Worm (Caenorhabditis elegans) whole organism, L1 larva: Measurements from ENCODE around the gene F20D6.1.
A peak's percentile ranks its signal among the peaks of the same experiment; 100 is the strongest.

Source experiments
- C16A3.4 ChIP-seq: fragments of 150-350 bp; optimal IDR thresholded peaks from 2 replicates; lab custom pipeline; 2014; ENCODE audit warnings: missing biosample characterization, missing genetic modification characterization
- F16B12.6 ChIP-seq: fragments of 150-350 bp; optimal IDR thresholded peaks from 2 replicates; lab custom pipeline; 2014; ENCODE audit warnings: missing biosample characterization, missing genetic modification characterization
- Y116A8C.19 ChIP-seq: sonication (generic microtip); optimal IDR thresholded peaks from 2 replicates; lab custom pipeline; 2016; ENCODE audit warnings: missing compliant biosample characterization, missing genetic modification characterization, borderline replicate concordance
- alr-1 ChIP-seq: fragments of 200-800 bp; sonication (Bioruptor generic); optimal IDR thresholded peaks from 2 replicates; lab custom pipeline; 2018; ENCODE audit warnings: borderline replicate concordance, mild to moderate bottlenecking, missing genetic modification characterization, missing compliant biosample characterization
- aly-2 ChIP-seq: fragments of 150-350 bp; optimal IDR thresholded peaks from 2 replicates; lab custom pipeline; 2014; ENCODE audit warnings: missing biosample characterization, missing genetic modification characterization
- ama-1 ChIP-seq: fragments of 150-350 bp; optimal IDR thresholded peaks from 2 replicates; lab custom pipeline; 2014
- blmp-1 ChIP-seq: fragments of 150-350 bp; optimal IDR thresholded peaks from 2 replicates; lab custom pipeline; 2014; ENCODE audit warnings: missing biosample characterization, missing genetic modification characterization
- ceh-63 ChIP-seq: fragments of 200-800 bp; sonication (Bioruptor generic); optimal IDR thresholded peaks from 2 replicates; lab custom pipeline; 2018; ENCODE audit warnings: mild to moderate bottlenecking, missing genetic modification characterization, missing compliant biosample characterization
- ceh-82 ChIP-seq, 3 experiments: fragments of 150-350 bp in 1 of 3; sonication (generic microtip) in 2 of 3; optimal IDR thresholded peaks; 2 replicates each; lab custom pipeline; 2014 to 2017; ENCODE audit warnings: missing biosample characterization in 3 of 3, missing genetic modification characterization in 3 of 3
- ces-1 ChIP-seq: fragments of 150-350 bp; optimal IDR thresholded peaks from 2 replicates; lab custom pipeline; 2014; ENCODE audit warnings: missing biosample characterization, missing genetic modification reagents, missing genetic modification characterization
- dpl-1 ChIP-seq, 3 experiments: fragments of 150-350 bp in 2 of 3; sonication (generic microtip) in 1 of 3; optimal IDR thresholded peaks; 2 replicates each; lab custom pipeline; 2014 to 2017; ENCODE audit warnings: missing biosample characterization in 3 of 3, missing genetic modification characterization in 3 of 3, missing genetic modification reagents in 3 of 3
- efl-3 ChIP-seq: fragments of 200-800 bp; sonication (Bioruptor generic); optimal IDR thresholded peaks from 2 replicates; lab custom pipeline; 2018; ENCODE audit warnings: mild to moderate bottlenecking, missing genetic modification characterization, missing compliant biosample characterization
- egl-27 ChIP-seq, 2 experiments: fragments of 150-350 bp in 1 of 2; sonication (generic microtip); optimal IDR thresholded peaks; 3 replicates each; lab custom pipeline; 2017 to 2018; ENCODE audit warnings: missing biosample characterization in 2 of 2, missing genetic modification characterization in 2 of 2, missing genetic modification reagents in 2 of 2
- elt-2 ChIP-seq: sonication (generic microtip); optimal IDR thresholded peaks from 2 replicates; lab custom pipeline; 2016; ENCODE audit warnings: missing genetic modification characterization, mild to moderate bottlenecking, inconsistent platforms, missing compliant biosample characterization, missing genetic modification reagents
- elt-3 ChIP-seq, 6 experiments: fragments of 150-350 bp in 1 of 6; sonication (generic microtip); optimal IDR thresholded peaks; 2 replicates each; lab custom pipeline; 2017 to 2018; ENCODE audit warnings: missing biosample characterization in 6 of 6, missing genetic modification characterization in 6 of 6, inconsistent platforms in 1 of 6
- fkh-4 ChIP-seq: sonication (generic microtip); optimal IDR thresholded peaks from 2 replicates; lab custom pipeline; 2016; ENCODE audit warnings: missing compliant biosample characterization, missing genetic modification characterization, borderline replicate concordance
- fkh-8 ChIP-seq: sonication (generic microtip); optimal IDR thresholded peaks from 2 replicates; lab custom pipeline; 2016; ENCODE audit warnings: mild to moderate bottlenecking, missing genetic modification characterization, missing compliant biosample characterization
- fos-1 ChIP-seq: fragments of 150-350 bp; optimal IDR thresholded peaks from 2 replicates; lab custom pipeline; 2014; ENCODE audit warnings: missing biosample characterization, missing genetic modification characterization
- hpl-2 ChIP-seq: fragments of 150-350 bp; optimal IDR thresholded peaks from 2 replicates; lab custom pipeline; 2014; ENCODE audit warnings: missing biosample characterization, missing genetic modification reagents, missing genetic modification characterization
- jun-1 ChIP-seq: fragments of 150-350 bp; optimal IDR thresholded peaks from 2 replicates; lab custom pipeline; 2014; ENCODE audit warnings: missing biosample characterization, missing genetic modification reagents, missing genetic modification characterization
- lin-35 ChIP-seq, 2 experiments: fragments of 150-350 bp; optimal IDR thresholded peaks; 2 replicates each; lab custom pipeline; 2014; ENCODE audit warnings: missing biosample characterization in 2 of 2, missing genetic modification characterization in 2 of 2, missing genetic modification reagents in 2 of 2
- lin-39 ChIP-seq: fragments of 150-350 bp; optimal IDR thresholded peaks from 2 replicates; lab custom pipeline; 2014; ENCODE audit warnings: missing biosample characterization, missing genetic modification reagents, missing genetic modification characterization
- lir-3 ChIP-seq: sonication (generic microtip); optimal IDR thresholded peaks from 2 replicates; lab custom pipeline; 2016; ENCODE audit warnings: mild to moderate bottlenecking, missing genetic modification characterization, moderate library complexity, missing compliant biosample characterization; ENCODE audit not compliant: poor library complexity
- lsy-2 ChIP-seq, 2 experiments: fragments of 150-350 bp; optimal IDR thresholded peaks; 2 replicates each; lab custom pipeline; 2014; ENCODE audit warnings: missing biosample characterization in 2 of 2, missing genetic modification characterization in 2 of 2
- mab-9 ChIP-seq: fragments of 200-800 bp; sonication (Bioruptor generic); IDR thresholded peaks from 2 replicates; pipeline ENCODE4 v1.3.6; 2022; ENCODE audit warnings: missing genetic modification reagents, missing genetic modification characterization, missing compliant biosample characterization
- mdl-1 ChIP-seq, 2 experiments: fragments of 150-350 bp; optimal IDR thresholded peaks; 2 replicates each; lab custom pipeline; 2014 to 2017; ENCODE audit warnings: missing biosample characterization in 2 of 2, missing genetic modification characterization in 2 of 2, inconsistent platforms in 1 of 2
- mef-2 ChIP-seq: fragments of 150-350 bp; optimal IDR thresholded peaks from 2 replicates; lab custom pipeline; 2014; ENCODE audit warnings: missing biosample characterization, missing genetic modification characterization
- nhr-12 ChIP-seq: sonication (generic microtip); optimal IDR thresholded peaks from 2 replicates; lab custom pipeline; 2017; ENCODE audit warnings: missing biosample characterization, missing genetic modification characterization
- nhr-20 ChIP-seq: sonication (generic microtip); optimal IDR thresholded peaks from 2 replicates; lab custom pipeline; 2016; ENCODE audit warnings: mild to moderate bottlenecking, missing genetic modification characterization, missing compliant biosample characterization
- nhr-47 ChIP-seq: sonication (generic microtip); optimal IDR thresholded peaks from 2 replicates; lab custom pipeline; 2016; ENCODE audit warnings: mild to moderate bottlenecking, missing genetic modification characterization, moderate library complexity, missing compliant biosample characterization
- nhr-71 ChIP-seq: sonication (generic microtip); optimal IDR thresholded peaks from 2 replicates; lab custom pipeline; 2016; ENCODE audit warnings: mild to moderate bottlenecking, missing genetic modification characterization, moderate library complexity, missing compliant biosample characterization
- nhr-76 ChIP-seq: sonication (generic microtip); optimal IDR thresholded peaks from 2 replicates; lab custom pipeline; 2017; ENCODE audit warnings: missing biosample characterization, missing genetic modification characterization
- nhr-77 ChIP-seq: fragments of 150-350 bp; optimal IDR thresholded peaks from 2 replicates; lab custom pipeline; 2014; ENCODE audit warnings: missing biosample characterization, missing genetic modification characterization
- nhr-85 ChIP-seq: sonication (generic microtip); peaks from one replicate; lab custom pipeline; 2016; ENCODE audit warnings: missing genetic modification characterization, inconsistent platforms, missing compliant biosample characterization
- nhr-90 ChIP-seq: sonication (generic microtip); optimal IDR thresholded peaks from 2 replicates; lab custom pipeline; 2016; ENCODE audit warnings: mild to moderate bottlenecking, missing genetic modification characterization, missing compliant biosample characterization; ENCODE audit not compliant: poor library complexity
- pag-3 ChIP-seq: sonication (generic microtip); optimal IDR thresholded peaks from 2 replicates; lab custom pipeline; 2017; ENCODE audit warnings: missing genetic modification characterization, mild to moderate bottlenecking, missing compliant biosample characterization, antibody characterized with exemption, borderline replicate concordance; ENCODE audit not compliant: insufficient read depth
- pqm-1 ChIP-seq: sonication (generic microtip); optimal IDR thresholded peaks from 3 replicates; lab custom pipeline; 2017; ENCODE audit warnings: missing biosample characterization, missing genetic modification characterization
- rnt-1 ChIP-seq: sonication (generic microtip); optimal IDR thresholded peaks from 2 replicates; lab custom pipeline; 2016; ENCODE audit warnings: mild to moderate bottlenecking, missing genetic modification characterization, moderate library complexity, missing compliant biosample characterization
- snpc-4 ChIP-seq: fragments of 150-350 bp; optimal IDR thresholded peaks from 2 replicates; lab custom pipeline; 2014; ENCODE audit warnings: missing biosample characterization, missing genetic modification characterization
- sox-4 ChIP-seq: sonication (generic microtip); optimal IDR thresholded peaks from 2 replicates; lab custom pipeline; 2016; ENCODE audit warnings: missing genetic modification characterization, missing compliant biosample characterization
- sptf-1 ChIP-seq: fragments of 150-350 bp; optimal IDR thresholded peaks from 2 replicates; lab custom pipeline; 2014; ENCODE audit warnings: missing biosample characterization, missing genetic modification characterization
- swsn-7 ChIP-seq: sonication (generic microtip); optimal IDR thresholded peaks from 2 replicates; lab custom pipeline; 2016; ENCODE audit warnings: missing genetic modification characterization, missing compliant biosample characterization
- unc-130 ChIP-seq: fragments of 150-350 bp; optimal IDR thresholded peaks from 2 replicates; lab custom pipeline; 2017; ENCODE audit warnings: missing biosample characterization, missing genetic modification characterization, inconsistent platforms
- unc-30 ChIP-seq: sonication (generic microtip); optimal IDR thresholded peaks from 2 replicates; lab custom pipeline; 2017; ENCODE audit warnings: missing biosample characterization, missing genetic modification characterization
- unc-62 ChIP-seq: fragments of 150-350 bp; optimal IDR thresholded peaks from 2 replicates; lab custom pipeline; 2014; ENCODE audit warnings: missing biosample characterization, missing genetic modification reagents, missing genetic modification characterization
- unc-86 ChIP-seq: sonication (generic microtip); optimal IDR thresholded peaks from 2 replicates; lab custom pipeline; 2016; ENCODE audit warnings: missing genetic modification characterization, missing compliant biosample characterization
- vab-15 ChIP-seq: sonication (generic microtip); optimal IDR thresholded peaks from 2 replicates; lab custom pipeline; 2017; ENCODE audit warnings: missing genotype, mild to moderate bottlenecking, missing genetic modification characterization, missing compliant biosample characterization
- xbp-1 ChIP-seq: sonication (generic microtip); optimal IDR thresholded peaks from 2 replicates; lab custom pipeline; 2016; ENCODE audit warnings: missing genetic modification characterization, missing compliant biosample characterization
- zip-4 ChIP-seq: fragments of 200-800 bp; sonication (Bioruptor generic); optimal IDR thresholded peaks from 2 replicates; lab custom pipeline; 2018; ENCODE audit warnings: mild to moderate bottlenecking, missing genetic modification characterization, moderate library complexity, missing compliant biosample characterization
- ztf-11 ChIP-seq, 2 experiments: sonication (generic microtip); optimal IDR thresholded peaks; 2 replicates each; lab custom pipeline; 2016 to 2017; ENCODE audit warnings: missing genetic modification characterization in 2 of 2, missing biosample characterization in 1 of 2, missing compliant biosample characterization in 1 of 2
- ztf-4 ChIP-seq: fragments of 150-350 bp; optimal IDR thresholded peaks from 2 replicates; lab custom pipeline; 2014; ENCODE audit warnings: missing biosample characterization, missing genetic modification characterization

The F20D6.1 gene

ce11 chrV:8219550-8219949 lies 29.0 kb downstream of the F20D6.1 start:
- TF ChIP-seq lin-39 (tag; lab: Kevin White, UChicago) = no peak

- no peak for TF ChIP-seq ztf-11 (tag; optimal IDR thresholded peaks at IDR 0.05; lab: Kevin White, UChicago)
- peak; percentile 52 to 83 (median 77) for TF ChIP-seq dpl-1 (GFP tag; optimal IDR thresholded peaks at IDR 0.05; lab: Kevin White, UChicago)
- no peak for TF ChIP-seq vab-15
- no peak for TF ChIP-seq nhr-76 (tag; lab: Kevin White, UChicago)
- no peak for TF ChIP-seq elt-2 (tag; lab: Kevin White, UChicago)
- TF ChIP-seq mdl-1 (tag; optimal IDR thresholded peaks at IDR 0.05; lab: Kevin White, UChicago) = no peak
- TF ChIP-seq nhr-85 = no peak
- no peak for TF ChIP-seq mab-9 (GFP tag; lab: Robert Waterston, UW)
- TF ChIP-seq egl-27 (tag; optimal IDR thresholded peaks at IDR 0.05; lab: Kevin White, UChicago) = no peak
- no peak for TF ChIP-seq sptf-1 (tag; lab: Kevin White, UChicago)
- TF ChIP-seq lir-3 (tag; lab: Kevin White, UChicago) = no peak
- no peak for TF ChIP-seq unc-130 (tag; lab: Kevin White, UChicago)
- no peak for TF ChIP-seq alr-1
- no peak for TF ChIP-seq pqm-1 (tag; lab: Kevin White, UChicago)
- no peak for TF ChIP-seq elt-3 (tag; optimal IDR thresholded peaks at IDR 0.05; lab: Kevin White, UChicago)
- TF ChIP-seq F16B12.6 (tag; lab: Kevin White, UChicago) = no peak
- TF ChIP-seq swsn-7 (tag; lab: Kevin White, UChicago) = peak; percentile 15
- TF ChIP-seq nhr-47 (tag; lab: Kevin White, UChicago) = peak; percentile 42
- no peak for TF ChIP-seq zip-4 (GFP tag; lab: Kevin White, UChicago)
- TF ChIP-seq nhr-20 (tag; lab: Kevin White, UChicago) = no peak
- no peak for TF ChIP-seq sox-4 (tag; lab: Kevin White, UChicago)
- TF ChIP-seq nhr-77 (tag; lab: Kevin White, UChicago) = no peak
- no peak for TF ChIP-seq nhr-12 (tag; lab: Kevin White, UChicago)
- TF ChIP-seq lsy-2 (tag; optimal IDR thresholded peaks at IDR 0.05; lab: Kevin White, UChicago) = peak in 1 of 2 experiments; percentile 52
- TF ChIP-seq nhr-71 = peak; percentile 31
- peak; percentile 6 for TF ChIP-seq C16A3.4
- no peak for TF ChIP-seq ama-1
- TF ChIP-seq Y116A8C.19 = no peak
- no peak for TF ChIP-seq xbp-1 (tag; lab: Kevin White, UChicago)
- no peak for TF ChIP-seq mef-2 (tag; lab: Kevin White, UChicago)
- TF ChIP-seq rnt-1 (tag; lab: Kevin White, UChicago) = peak; percentile 18
- TF ChIP-seq unc-30 (tag; lab: Kevin White, UChicago) = no peak
- TF ChIP-seq fos-1 (tag; lab: Kevin White, UChicago) = no peak
- peak; percentile 13 for TF ChIP-seq blmp-1 (tag; lab: Kevin White, UChicago)
- no peak for TF ChIP-seq efl-3
- TF ChIP-seq snpc-4 = peak; percentile 41
- no peak for TF ChIP-seq unc-86 (tag; lab: Kevin White, UChicago)
- TF ChIP-seq aly-2 (tag; lab: Kevin White, UChicago) = no peak
- TF ChIP-seq ceh-63 (GFP tag; lab: Kevin White, UChicago) = no peak
- TF ChIP-seq unc-62 (GFP tag; lab: Kevin White, UChicago) = no peak
- TF ChIP-seq ceh-82 (tag; optimal IDR thresholded peaks at IDR 0.05; lab: Kevin White, UChicago) = no peak
- no peak for TF ChIP-seq hpl-2
- TF ChIP-seq ces-1 (GFP tag; lab: Kevin White, UChicago) = no peak
- TF ChIP-seq jun-1 (tag; lab: Kevin White, UChicago) = no peak
- TF ChIP-seq nhr-90 (tag; lab: Kevin White, UChicago) = no peak
- TF ChIP-seq fkh-4 (tag; lab: Kevin White, UChicago) = no peak
- no peak for TF ChIP-seq ztf-4 (tag; lab: Kevin White, UChicago)
- TF ChIP-seq fkh-8 (tag; lab: Kevin White, UChicago) = no peak
- peak; percentile 57 to 87 for TF ChIP-seq lin-35 (GFP tag; optimal IDR thresholded peaks at IDR 0.05; lab: Kevin White, UChicago)
- TF ChIP-seq pag-3 (tag; lab: Kevin White, UChicago) = no peak
Observed at ce11 chrV:8221083-8221538, 30.6 kb downstream of the F20D6.1 start, which contains the start of the genes cogc-6 and air-1. cogc-6 (minus strand) TSS chrV:8221316. air-1 (plus strand) TSS chrV:8221488.
